Fruit fly (Drosophila melanogaster) whole organism: ENCODE data around the gene ru.

Experiments used
- CG8478 ChIP-seq: fragments of >200 bp; optimal IDR thresholded peaks from 2 replicates; lab custom pipeline; 2018; ENCODE audit warnings: inconsistent platforms
- Dll ChIP-seq: fragments of >200 bp; optimal IDR thresholded peaks from 2 replicates; lab custom pipeline; 2017
- EcR ChIP-seq, 2 experiments: fragments of >200 bp; optimal IDR thresholded peaks; 2 replicates each; lab custom pipeline; 2017; ENCODE audit warnings: missing biosample characterization in 2 of 2, missing genetic modification characterization in 2 of 2, missing genetic modification reagents in 2 of 2
- pan ChIP-seq: fragments of >200 bp; optimal IDR thresholded peaks from 2 replicates; lab custom pipeline; 2017
- psq ChIP-seq: fragments of >200 bp; optimal IDR thresholded peaks from 2 replicates; lab custom pipeline; 2017

DNA sequence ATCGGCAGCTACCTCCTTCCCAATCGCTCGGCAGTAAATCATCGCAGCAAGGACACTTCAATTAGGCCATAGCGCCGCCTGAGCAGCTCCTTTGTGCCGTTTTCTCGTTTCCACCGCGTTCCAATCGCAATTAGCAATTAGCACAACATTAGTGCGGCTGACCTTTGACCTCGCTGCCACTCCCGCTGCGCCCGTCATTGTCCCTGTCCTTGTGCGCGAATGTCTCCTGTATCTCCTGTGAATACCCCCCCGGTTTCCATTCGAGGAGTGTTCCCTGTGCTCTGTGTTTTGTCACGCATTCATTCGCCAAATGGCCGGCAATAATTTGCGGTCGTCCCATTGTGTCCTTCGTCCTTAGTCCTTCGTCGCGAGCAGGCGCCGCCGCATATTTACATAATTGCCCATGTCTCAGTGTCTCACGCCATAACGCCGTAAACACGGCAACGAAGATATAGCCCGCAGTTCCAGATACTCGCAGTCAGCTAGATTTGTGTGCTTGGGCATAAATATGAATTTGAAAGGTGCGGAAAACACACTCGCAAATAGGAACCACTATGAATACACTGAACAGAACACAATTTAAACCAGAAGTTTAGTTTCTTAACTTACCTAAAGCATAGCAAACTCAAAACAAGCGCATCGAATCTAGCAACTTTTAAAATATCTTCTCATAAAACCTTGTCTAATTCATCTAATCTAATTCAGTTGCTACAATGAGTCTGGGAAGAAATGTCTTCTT lies 40.1 kb downstream of the ru start, which contains the start of gene CG9168:
- TF ChIP-seq EcR (GFP tag; optimal IDR thresholded peaks at IDR 0.05; lab: Kevin White, UChicago): no peak
- TF ChIP-seq Dll (lab: Kevin White, UChicago): no peak
- TF ChIP-seq pan: no peak
- TF ChIP-seq psq (lab: Kevin White, UChicago): no peak
- no peak for TF ChIP-seq CG8478 (lab: Kevin White, UChicago)
